Worm (Caenorhabditis elegans) whole organism, L1 larva: Measurements from ENCODE around the gene D2024.5.

Experiments
- aly-2 ChIP-seq: fragments of 150-350 bp; optimal IDR thresholded peaks from 2 replicates; lab custom pipeline; 2014; ENCODE audit warnings: missing biosample characterization, missing genetic modification characterization
- ceh-82 ChIP-seq, 3 experiments: fragments of 150-350 bp in 1 of 3; sonication (generic microtip) in 2 of 3; optimal IDR thresholded peaks; 2 replicates each; lab custom pipeline; 2014 to 2017; ENCODE audit warnings: missing biosample characterization in 3 of 3, missing genetic modification characterization in 3 of 3
- ceh-90 ChIP-seq: sonication (generic microtip); optimal IDR thresholded peaks from 2 replicates; lab custom pipeline; 2016; ENCODE audit warnings: missing genetic modification characterization, missing compliant biosample characterization
- efl-3 ChIP-seq: fragments of 200-800 bp; sonication (Bioruptor generic); optimal IDR thresholded peaks from 2 replicates; lab custom pipeline; 2018; ENCODE audit warnings: mild to moderate bottlenecking, missing genetic modification characterization, missing compliant biosample characterization
- grh-1 ChIP-seq: fragments of 200-800 bp; sonication (Bioruptor generic); IDR thresholded peaks from 2 replicates; pipeline ENCODE4 v1.3.6; 2022; ENCODE audit warnings: missing genetic modification reagents, missing genetic modification characterization, missing compliant biosample characterization
- jun-1 ChIP-seq: fragments of 150-350 bp; optimal IDR thresholded peaks from 2 replicates; lab custom pipeline; 2014; ENCODE audit warnings: missing biosample characterization, missing genetic modification reagents, missing genetic modification characterization
- nhr-11 ChIP-seq: fragments of 150-350 bp; optimal IDR thresholded peaks from 2 replicates; lab custom pipeline; 2014; ENCODE audit warnings: missing biosample characterization, missing genetic modification characterization
- nhr-237 ChIP-seq: fragments of 150-350 bp; optimal IDR thresholded peaks from 2 replicates; lab custom pipeline; 2014; ENCODE audit warnings: missing biosample characterization, missing genetic modification characterization
- nhr-28 ChIP-seq: fragments of 150-350 bp; optimal IDR thresholded peaks from 2 replicates; lab custom pipeline; 2014; ENCODE audit warnings: missing biosample characterization, missing genetic modification characterization
- nhr-77 ChIP-seq: fragments of 150-350 bp; optimal IDR thresholded peaks from 2 replicates; lab custom pipeline; 2014; ENCODE audit warnings: missing biosample characterization, missing genetic modification characterization
- sup-37 ChIP-seq: fragments of 200-800 bp; sonication (Bioruptor generic); optimal IDR thresholded peaks from 2 replicates; lab custom pipeline; 2018; ENCODE audit warnings: mild to moderate bottlenecking, missing genetic modification characterization, missing compliant biosample characterization
- zag-1 ChIP-seq: fragments of 150-350 bp; optimal IDR thresholded peaks from 2 replicates; lab custom pipeline; 2014; ENCODE audit warnings: missing biosample characterization, missing genetic modification characterization
- ztf-11 ChIP-seq, 2 experiments: sonication (generic microtip); optimal IDR thresholded peaks; 2 replicates each; lab custom pipeline; 2016 to 2017; ENCODE audit warnings: missing genetic modification characterization in 2 of 2, missing biosample characterization in 1 of 2, missing compliant biosample characterization in 1 of 2

DNA sequence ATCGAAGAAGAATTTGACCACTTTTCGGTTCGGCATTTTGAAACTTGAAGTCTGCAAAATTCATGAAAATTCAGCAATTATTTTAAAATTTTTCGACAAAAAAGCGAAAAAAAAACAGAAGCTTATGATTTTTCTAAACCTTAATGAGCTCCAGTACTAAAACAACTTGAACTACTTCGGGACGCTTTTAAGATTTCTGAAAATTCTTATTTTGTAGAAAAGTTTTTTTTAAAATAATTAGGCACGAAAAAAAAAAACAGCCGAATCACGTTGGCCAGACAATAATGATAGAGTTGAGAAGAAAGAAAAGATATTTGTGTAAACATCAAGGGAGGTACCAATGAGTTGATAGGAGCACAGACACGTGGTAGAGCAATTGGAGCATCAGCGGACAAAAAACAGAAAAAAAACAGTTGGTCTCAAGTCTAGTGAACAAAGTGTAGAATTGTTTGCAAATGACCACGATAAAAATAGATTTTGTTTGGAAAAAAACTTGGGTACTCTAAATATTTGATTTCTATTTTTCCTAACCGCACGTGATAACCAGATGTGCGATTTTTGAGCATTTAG, 14.2 kb upstream of the D2024.5 start, which contains the start of gene gstk-2:
- TF ChIP-seq ceh-90 (tag; lab: Kevin White, UChicago) (no peak), ztf-11 (tag; optimal IDR thresholded peaks at IDR 0.05; lab: Kevin White, UChicago) (no peak), nhr-77 (tag; lab: Kevin White, UChicago) (no peak), sup-37 (GFP tag; lab: Kevin White, UChicago) (no peak), zag-1 (tag; lab: Kevin White, UChicago) (no peak), jun-1 (tag; lab: Kevin White, UChicago) (no peak), nhr-28 (tag; lab: Kevin White, UChicago) (no peak), aly-2 (no peak), efl-3 (no peak), nhr-11 (tag; lab: Kevin White, UChicago) (no peak), ceh-82 (tag; optimal IDR thresholded peaks at IDR 0.05; lab: Kevin White, UChicago) (no peak), grh-1 (GFP tag; lab: Robert Waterston, UW) (no peak), nhr-237 (tag; lab: Kevin White, UChicago) (no peak)
